Fruit fly (Drosophila melanogaster): Measurements from ENCODE around the gene CG8031.
A peak's percentile ranks its signal among the peaks of the same experiment; 100 is the strongest.

CG8031 gene

DNA sequence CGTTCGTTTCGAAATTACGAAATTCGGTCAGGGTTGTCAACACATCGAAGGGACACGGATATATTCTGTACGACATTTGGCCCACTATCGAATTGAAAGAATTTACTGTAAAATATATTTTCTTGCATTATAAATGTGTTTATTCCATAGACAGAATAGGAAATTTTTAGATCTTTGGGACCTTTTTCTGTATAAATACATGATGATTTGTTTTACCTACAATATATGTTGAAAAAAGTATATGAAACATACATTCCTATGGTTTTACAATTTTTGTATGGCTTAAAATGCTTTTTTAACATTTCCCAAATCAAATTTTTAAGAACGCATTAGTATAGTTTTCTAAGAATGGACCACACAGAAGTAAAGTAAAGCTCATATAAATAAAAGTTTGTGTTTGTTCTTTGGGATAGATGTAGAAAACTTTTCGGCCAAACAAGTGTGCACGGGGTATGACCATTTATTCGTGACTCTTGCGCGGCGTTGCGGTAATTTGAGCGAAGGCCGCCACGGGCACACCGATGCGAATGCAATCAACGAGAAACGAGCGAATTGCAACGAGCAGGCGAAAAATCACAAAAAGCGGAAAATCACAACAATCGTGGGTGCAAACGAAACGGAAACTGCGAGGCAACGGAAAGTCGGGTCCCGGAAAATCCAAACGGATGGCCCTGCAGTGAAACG, 13.4 kb downstream of the CG8031 start, which contains the start of the genes CG17327, CG44194 and CG7518:
CG17327 (minus strand) TSS at position 177 of the 684 bp plus-strand sequence.
CG44194 (minus strand) TSS at position 177 of the 684 bp plus-strand sequence.
CG7518 (plus strand) TSS at position 540 of the 684 bp plus-strand sequence.
- TF ChIP-seq CG8478 (optimal IDR thresholded peaks at IDR 0.05) = no peak
- no peak for TF ChIP-seq CTCF (optimal IDR thresholded peaks at IDR 0.05)

DNA sequence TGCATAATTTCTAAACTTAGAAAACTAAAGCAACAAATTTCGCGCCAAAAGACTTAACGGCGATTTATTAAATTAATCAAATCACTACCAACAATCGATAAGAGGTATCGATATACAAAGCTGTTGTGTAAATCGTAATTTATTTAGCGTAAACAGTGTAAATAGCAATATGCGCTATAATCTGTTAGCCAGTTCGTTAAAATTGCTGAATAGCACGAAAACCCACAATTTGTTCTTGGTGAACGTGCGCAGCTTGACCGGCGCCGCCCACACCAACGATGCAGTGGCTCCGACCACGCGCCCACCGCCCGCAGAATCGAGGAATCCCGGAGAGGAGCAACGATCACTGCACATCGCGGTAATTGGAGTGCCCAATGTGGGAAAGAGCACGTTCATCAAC, 15.6 kb downstream of the CG8031 start, which contains the start of gene CG7488:
CG7488 (plus strand) TSS at position 99 of the 400 bp plus-strand sequence.
- TF ChIP-seq CG8478 (optimal IDR thresholded peaks at IDR 0.05) (no peak), CTCF (optimal IDR thresholded peaks at IDR 0.05) (no peak)

DNA sequence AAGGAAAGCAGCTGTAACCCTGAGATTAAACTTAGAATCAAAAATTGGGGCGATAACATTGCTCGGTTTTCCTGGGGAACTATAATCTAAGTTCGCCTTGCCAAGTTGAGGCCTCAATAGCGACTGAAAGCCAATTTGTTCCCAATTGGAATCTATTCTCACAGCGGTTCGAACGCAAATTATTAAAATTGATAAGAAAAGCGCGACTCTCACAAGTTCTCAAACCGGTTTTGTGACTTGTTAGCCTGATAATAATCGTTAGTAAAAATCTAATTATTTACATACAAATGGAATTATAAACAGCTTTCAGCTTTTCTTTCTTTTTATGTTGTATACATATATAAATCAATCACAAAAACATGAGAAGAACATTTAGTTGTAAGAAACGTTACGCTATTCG, 16.1 kb downstream of the CG8031 start, which contains the start of gene yellow-f2:
yellow-f2 (minus strand) TSS at position 101 of the 400 bp plus-strand sequence.
- TF ChIP-seq CG8478 (optimal IDR thresholded peaks at IDR 0.05) (no peak), CTCF (optimal IDR thresholded peaks at IDR 0.05) (no peak)

DNA sequence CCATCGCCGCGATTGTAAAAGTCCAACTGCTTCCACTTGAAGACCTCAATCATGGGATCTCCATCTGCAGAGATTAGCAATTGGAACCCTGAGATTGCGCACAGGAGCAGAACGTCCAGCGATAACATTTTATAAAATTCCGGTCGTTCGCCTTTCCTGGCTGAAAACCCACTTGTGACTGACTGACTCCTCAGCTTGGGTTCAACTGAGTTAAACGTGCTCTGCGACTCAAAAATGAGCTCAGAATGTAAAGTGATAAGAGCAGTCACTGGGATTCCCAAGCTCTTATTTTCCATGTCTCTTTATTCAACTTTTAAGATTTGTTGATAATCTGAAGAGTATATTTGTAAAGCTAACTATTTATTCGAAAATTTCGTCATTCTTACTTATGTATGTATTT, 18.1 kb downstream of the CG8031 start, which contains the start of gene yellow-f:
yellow-f (minus strand) TSS at position 184 of the 400 bp plus-strand sequence.
- no peak for TF ChIP-seq CG8478 (optimal IDR thresholded peaks at IDR 0.05)
- TF ChIP-seq CTCF (optimal IDR thresholded peaks at IDR 0.05) = no peak

DNA sequence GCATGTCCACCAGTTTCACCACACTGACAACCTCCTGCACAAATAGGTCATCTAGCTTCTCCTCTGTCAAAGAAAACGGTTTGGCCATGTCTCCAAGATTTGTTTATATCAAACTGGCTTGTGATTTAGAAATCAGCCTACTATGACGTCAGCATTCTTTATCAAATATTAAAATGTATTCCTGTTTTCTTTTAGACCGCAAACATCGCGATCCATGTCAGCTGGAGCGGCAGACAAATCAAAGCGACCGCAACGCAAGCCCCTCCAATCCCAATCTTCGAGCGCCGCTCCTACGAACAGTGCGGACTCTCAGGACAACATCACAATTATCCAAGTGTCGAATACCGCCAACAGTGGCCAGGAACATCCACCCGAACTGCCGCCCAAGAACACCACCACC, 22.7 kb downstream of the CG8031 start, which contains the start of gene CG14383:
CG14383 (minus strand) TSS at position 101 of the 400 bp plus-strand sequence.
- TF ChIP-seq CG8478 (optimal IDR thresholded peaks at IDR 0.05) (no peak), CTCF (optimal IDR thresholded peaks at IDR 0.05) (no peak)

DNA sequence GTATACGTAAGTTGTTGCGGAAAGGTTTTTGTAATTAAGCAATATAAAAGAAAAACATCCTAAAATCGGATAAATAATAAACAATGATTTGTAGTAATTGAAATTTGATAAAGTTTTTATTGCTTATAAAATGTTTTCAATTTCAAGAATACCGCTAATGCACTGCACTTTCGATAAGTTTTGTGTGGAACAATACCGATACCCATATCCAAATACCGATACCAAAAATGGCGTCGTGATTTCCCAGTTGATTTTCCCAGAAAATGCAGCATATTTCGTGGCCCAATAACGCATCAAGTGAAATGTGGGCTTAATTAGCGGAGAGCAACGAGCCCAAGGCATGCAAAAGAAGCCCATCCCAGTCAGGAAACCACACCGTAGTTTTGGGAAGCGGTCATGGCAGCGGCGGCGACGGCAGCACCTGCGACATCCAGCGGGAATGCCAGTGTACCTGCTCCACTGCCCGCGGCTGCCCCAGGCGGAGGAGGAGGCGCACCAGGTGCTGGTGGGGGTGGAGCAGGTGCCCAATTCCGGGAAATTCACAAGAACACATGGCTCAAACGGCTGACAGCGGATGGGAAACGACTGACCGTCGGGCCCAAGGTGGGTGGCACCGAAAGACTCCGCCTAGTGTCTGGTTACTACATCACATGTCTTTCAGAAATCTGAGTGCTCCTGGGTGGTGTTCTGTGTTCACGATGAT, 25.1 kb downstream of the CG8031 start, which contains the start of gene CG31342:
CG31342 (plus strand) TSS at position 214 of the 703 bp plus-strand sequence.
- TF ChIP-seq CTCF (optimal IDR thresholded peaks at IDR 0.05) = no peak
- TF ChIP-seq CG8478 (optimal IDR thresholded peaks at IDR 0.05) = no peak

DNA sequence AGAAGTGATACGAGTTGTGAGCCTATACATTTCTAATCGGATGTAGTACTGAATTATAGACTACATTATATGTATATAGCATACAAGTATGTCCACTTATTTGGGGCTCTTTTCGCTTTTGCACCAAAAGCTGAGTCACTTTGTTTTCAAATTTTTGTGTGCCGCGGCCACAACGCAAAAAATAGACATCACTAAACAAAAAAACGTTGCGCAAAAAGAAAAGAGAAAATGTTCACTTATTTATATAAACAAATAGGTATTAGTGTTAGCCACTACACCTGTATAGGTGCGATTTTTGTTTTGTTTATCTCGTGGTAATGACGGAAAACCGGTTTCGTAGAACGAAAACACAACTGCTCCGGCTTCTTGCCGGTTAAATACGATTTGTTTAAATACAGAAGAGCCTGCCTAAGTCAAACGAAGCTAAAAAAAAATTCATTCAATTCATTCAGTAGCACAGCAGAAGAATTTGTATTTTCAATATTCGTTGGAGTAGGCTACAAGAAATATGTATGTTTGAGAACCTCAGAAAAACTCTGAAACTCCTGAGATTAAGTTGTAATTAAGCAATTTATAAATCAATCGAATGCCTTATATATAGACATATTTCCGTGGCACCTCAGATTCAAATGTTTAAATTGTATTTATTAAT, 28.0 kb downstream of the CG8031 start:
- TF ChIP-seq CTCF (optimal IDR thresholded peaks at IDR 0.05) (no peak), CG8478 (optimal IDR thresholded peaks at IDR 0.05) (no peak)

DNA sequence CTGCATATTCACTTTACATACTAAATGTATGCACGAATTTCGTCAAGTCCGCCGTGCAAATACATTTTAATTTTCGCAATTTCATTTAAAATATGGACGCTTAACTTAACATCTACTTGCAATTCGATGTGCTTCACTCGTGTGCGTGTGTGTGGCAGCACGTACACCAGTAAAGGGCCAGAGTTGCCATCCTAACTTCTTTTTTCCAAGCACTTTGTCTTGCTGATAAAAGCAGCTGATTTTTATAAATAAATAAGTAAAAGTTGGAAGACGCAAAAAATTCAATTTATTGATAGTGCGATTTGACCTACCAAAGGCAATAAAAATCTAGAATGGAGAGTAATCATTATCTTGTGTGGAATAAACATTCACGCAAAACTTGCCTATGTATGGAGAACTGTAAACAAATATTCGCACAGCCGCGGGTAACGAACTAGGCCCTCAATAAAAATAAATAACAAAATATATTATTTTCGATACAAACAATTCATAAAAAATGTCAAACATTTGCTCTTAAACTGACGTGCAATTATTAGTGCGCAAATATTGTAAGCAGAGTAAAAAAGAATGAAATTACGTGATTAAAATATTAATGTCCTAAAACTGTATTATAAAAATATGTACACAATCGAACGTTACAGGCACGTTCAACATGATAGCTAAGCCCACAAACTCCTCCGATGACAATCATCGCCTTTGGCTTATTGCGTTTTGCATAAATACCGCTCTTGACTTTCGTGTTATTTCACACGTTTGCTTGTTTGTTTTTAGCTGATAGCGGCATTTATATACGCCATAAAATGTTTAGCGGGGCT, 28.7 kb downstream of the CG8031 start:
- no peak for TF ChIP-seq CG8478 (optimal IDR thresholded peaks at IDR 0.05)
- no peak for TF ChIP-seq CTCF (optimal IDR thresholded peaks at IDR 0.05)

DNA sequence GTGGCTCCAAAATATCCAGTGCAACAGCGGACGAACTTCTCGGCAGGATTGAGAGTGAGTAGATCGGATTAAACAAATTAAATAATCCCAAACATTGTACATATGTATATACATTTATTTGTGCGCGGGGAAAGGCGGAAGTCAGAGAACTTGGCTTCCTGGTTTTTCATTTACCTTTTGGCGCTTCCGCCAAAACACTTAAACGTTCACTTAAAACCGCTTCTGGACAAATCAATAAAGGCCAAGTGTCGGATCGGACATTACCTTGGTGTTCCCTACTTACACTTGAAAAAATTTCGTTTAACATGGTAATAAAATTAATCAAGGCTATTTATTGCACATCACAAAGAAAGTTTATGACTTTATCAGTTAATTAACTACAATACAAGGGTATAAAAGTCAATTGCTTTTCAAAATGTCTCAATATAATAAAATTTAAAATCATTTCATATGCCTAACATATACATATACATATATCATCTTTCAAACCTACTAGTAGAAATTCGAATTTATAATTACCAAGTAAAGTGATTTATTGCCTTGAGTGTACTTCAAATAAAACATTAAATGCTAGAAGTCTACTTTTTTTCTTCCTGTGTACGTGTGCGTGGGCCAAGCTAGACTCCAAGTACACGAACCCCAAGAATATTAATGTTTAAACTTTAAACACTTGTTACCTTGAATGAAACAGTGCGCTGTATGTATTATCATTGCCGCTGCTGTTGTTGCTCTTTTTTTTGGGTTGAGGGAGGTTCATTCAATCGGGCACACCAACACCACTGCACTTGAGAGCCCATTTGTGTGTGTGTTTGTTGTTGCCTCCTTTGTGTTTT, 29.6 kb downstream of the CG8031 start:
- no peak for TF ChIP-seq CG8478 (optimal IDR thresholded peaks at IDR 0.05)
- TF ChIP-seq CTCF (optimal IDR thresholded peaks at IDR 0.05) = no peak

DNA sequence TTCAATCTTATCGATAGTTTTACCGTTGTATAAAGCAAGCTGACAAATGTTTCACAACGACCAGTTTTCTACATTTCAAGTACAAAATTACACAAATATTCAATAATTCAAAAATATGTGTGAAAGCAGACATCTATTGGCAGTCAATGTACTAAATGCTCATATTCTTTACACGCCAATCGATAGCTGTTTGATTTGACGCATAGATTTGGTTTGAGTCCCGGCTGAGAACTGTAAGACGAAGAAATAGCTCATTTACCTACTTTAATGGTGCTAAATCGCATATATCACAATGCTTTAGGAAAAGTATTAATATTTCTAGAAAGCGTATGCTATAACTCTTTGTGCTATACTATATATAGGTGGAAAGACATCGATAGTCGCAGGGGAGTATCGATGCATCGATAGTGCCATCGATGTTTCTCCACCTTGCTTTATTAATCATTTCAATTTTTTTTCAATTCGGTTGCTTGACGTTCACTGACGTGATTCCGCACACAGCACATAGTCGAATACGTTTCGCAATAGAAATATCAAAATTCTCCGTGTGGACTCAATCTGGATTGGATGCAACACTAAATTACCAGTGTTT, 30.4 kb downstream of the CG8031 start, which contains the start of gene Paip2:
Paip2 (plus strand) TSS at position 165 of the 592 bp plus-strand sequence.
- TF ChIP-seq CTCF (optimal IDR thresholded peaks at IDR 0.05) (peak; percentile 84 to 86), CG8478 (optimal IDR thresholded peaks at IDR 0.05) (no peak)

DNA sequence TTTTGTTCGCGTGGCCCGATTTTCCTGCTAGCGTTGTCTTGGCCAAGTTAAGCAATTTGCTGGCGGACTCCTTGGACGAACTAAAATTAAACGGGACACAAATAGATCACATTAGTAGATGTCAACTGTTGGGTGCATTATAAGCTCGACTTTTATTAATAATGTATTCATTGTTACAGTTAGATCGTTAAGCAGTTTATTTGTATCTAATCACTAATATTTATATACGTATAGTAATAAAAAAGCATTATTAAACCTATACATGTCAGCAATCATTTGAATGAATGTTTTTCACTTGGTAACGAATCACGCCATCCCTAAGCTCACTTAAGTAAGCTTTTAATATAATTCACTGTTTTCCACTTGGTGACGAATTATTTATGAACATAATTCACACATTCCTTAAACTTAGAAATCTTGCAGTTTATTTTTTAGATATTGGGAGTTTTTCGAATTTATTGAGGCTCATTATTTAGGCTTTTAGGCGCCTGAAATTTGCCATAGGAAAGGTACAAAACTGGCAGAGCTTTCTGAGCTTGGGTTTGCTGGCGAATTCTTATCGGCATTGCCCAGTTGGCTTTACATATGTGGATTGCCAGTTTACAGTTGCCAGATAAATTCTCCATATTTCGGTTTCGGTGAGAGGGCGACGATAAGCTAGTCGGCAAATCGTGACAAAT, 33.6 kb downstream of the CG8031 start, which contains the start of the genes CG7381 and CG7091:
CG7381 (minus strand) TSS at position 101 of the 680 bp plus-strand sequence.
CG7091 (plus strand) TSS at position 630 of the 680 bp plus-strand sequence.
- TF ChIP-seq CTCF (optimal IDR thresholded peaks at IDR 0.05) = no peak
- no peak for TF ChIP-seq CG8478 (optimal IDR thresholded peaks at IDR 0.05)

DNA sequence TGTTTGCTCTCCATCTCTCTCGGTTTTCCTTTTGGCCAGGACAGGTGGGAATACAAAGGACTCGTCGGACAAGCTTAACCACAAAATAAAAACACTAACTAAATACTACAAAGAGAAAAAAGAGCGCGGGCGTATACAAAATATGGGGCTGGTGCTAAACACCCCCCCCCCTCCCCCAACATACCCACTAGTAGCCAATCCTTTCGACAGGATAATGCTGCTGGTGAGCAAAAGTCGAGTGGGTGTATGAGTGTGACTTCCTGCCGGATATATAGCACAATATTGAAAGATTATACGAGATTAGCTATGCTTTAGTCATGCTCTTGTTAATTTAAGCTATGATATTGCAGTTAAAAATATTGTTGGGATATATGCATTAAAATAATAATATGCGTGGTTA, 35.9 kb downstream of the CG8031 start:
- no peak for TF ChIP-seq CTCF (optimal IDR thresholded peaks at IDR 0.05)
- no peak for TF ChIP-seq CG8478 (optimal IDR thresholded peaks at IDR 0.05)

Data from S2 (cell line).